Worm (Caenorhabditis elegans) whole organism, L1 larva: ENCODE results near the gene alg-1.

Source experiments
- C04F5.9 ChIP-seq: sonication (generic microtip); optimal IDR thresholded peaks from 2 replicates; lab custom pipeline; 2016; ENCODE audit warnings: missing genetic modification characterization, missing compliant biosample characterization
- C16A3.4 ChIP-seq: fragments of 150-350 bp; optimal IDR thresholded peaks from 2 replicates; lab custom pipeline; 2014; ENCODE audit warnings: missing biosample characterization, missing genetic modification characterization
- aha-1 ChIP-seq: fragments of 150-350 bp; optimal IDR thresholded peaks from 2 replicates; lab custom pipeline; 2014; ENCODE audit warnings: missing biosample characterization, missing genetic modification characterization
- alr-1 ChIP-seq: fragments of 200-800 bp; sonication (Bioruptor generic); optimal IDR thresholded peaks from 2 replicates; lab custom pipeline; 2018; ENCODE audit warnings: borderline replicate concordance, mild to moderate bottlenecking, missing genetic modification characterization, missing compliant biosample characterization
- ceh-82 ChIP-seq, 3 experiments: fragments of 150-350 bp in 1 of 3; sonication (generic microtip) in 2 of 3; optimal IDR thresholded peaks; 2 replicates each; lab custom pipeline; 2014 to 2017; ENCODE audit warnings: missing biosample characterization in 3 of 3, missing genetic modification characterization in 3 of 3
- dpl-1 ChIP-seq, 3 experiments: fragments of 150-350 bp in 2 of 3; sonication (generic microtip) in 1 of 3; optimal IDR thresholded peaks; 2 replicates each; lab custom pipeline; 2014 to 2017; ENCODE audit warnings: missing biosample characterization in 3 of 3, missing genetic modification characterization in 3 of 3, missing genetic modification reagents in 3 of 3
- efl-1 ChIP-seq, 4 experiments: fragments of 150-350 bp; optimal IDR thresholded peaks in 3 of 4; peaks in 1 of 4; 1 replicate in 1 of 4; 2 replicates in 3 of 4; lab custom pipeline; 2014; ENCODE audit warnings: missing biosample characterization in 2 of 4, missing genetic modification characterization in 2 of 4, missing genetic modification reagents in 2 of 4
- egl-13 ChIP-seq: sonication (generic microtip); optimal IDR thresholded peaks from 2 replicates; lab custom pipeline; 2016; ENCODE audit warnings: missing genotype, missing genetic modification reagents, missing genetic modification characterization, missing compliant biosample characterization
- ets-5 ChIP-seq: fragments of 200-800 bp; sonication (Bioruptor generic); IDR thresholded peaks from 2 replicates; pipeline ENCODE4 v1.3.6; 2022; ENCODE audit warnings: missing genetic modification characterization, missing compliant biosample characterization
- fkh-8 ChIP-seq: sonication (generic microtip); optimal IDR thresholded peaks from 2 replicates; lab custom pipeline; 2016; ENCODE audit warnings: mild to moderate bottlenecking, missing genetic modification characterization, missing compliant biosample characterization
- fos-1 ChIP-seq: fragments of 150-350 bp; optimal IDR thresholded peaks from 2 replicates; lab custom pipeline; 2014; ENCODE audit warnings: missing biosample characterization, missing genetic modification characterization
- isw-1 ChIP-seq: fragments of 200-800 bp; sonication (Bioruptor generic); IDR thresholded peaks from 2 replicates; pipeline ENCODE4 v1.3.6; 2022; ENCODE audit warnings: missing genetic modification characterization, missing compliant biosample characterization
- lin-39 ChIP-seq: fragments of 150-350 bp; optimal IDR thresholded peaks from 2 replicates; lab custom pipeline; 2014; ENCODE audit warnings: missing biosample characterization, missing genetic modification reagents, missing genetic modification characterization
- mef-2 ChIP-seq: fragments of 150-350 bp; optimal IDR thresholded peaks from 2 replicates; lab custom pipeline; 2014; ENCODE audit warnings: missing biosample characterization, missing genetic modification characterization
- nhr-19 ChIP-seq: fragments of 200-800 bp; sonication (Bioruptor generic); conservative IDR thresholded peaks from 2 replicates; pipeline ENCODE4 v1.3.6; 2022; ENCODE audit warnings: missing genetic modification characterization, missing compliant biosample characterization
- nhr-20 ChIP-seq: sonication (generic microtip); optimal IDR thresholded peaks from 2 replicates; lab custom pipeline; 2016; ENCODE audit warnings: mild to moderate bottlenecking, missing genetic modification characterization, missing compliant biosample characterization
- nhr-76 ChIP-seq: sonication (generic microtip); optimal IDR thresholded peaks from 2 replicates; lab custom pipeline; 2017; ENCODE audit warnings: missing biosample characterization, missing genetic modification characterization
- nhr-77 ChIP-seq: fragments of 150-350 bp; optimal IDR thresholded peaks from 2 replicates; lab custom pipeline; 2014; ENCODE audit warnings: missing biosample characterization, missing genetic modification characterization
- nhr-85 ChIP-seq: sonication (generic microtip); peaks from one replicate; lab custom pipeline; 2016; ENCODE audit warnings: missing genetic modification characterization, inconsistent platforms, missing compliant biosample characterization
- pax-3 ChIP-seq: fragments of 200-800 bp; sonication (Bioruptor generic); optimal IDR thresholded peaks from 2 replicates; lab custom pipeline; 2018; ENCODE audit warnings: mild to moderate bottlenecking, missing genetic modification characterization, moderate library complexity, missing compliant biosample characterization
- rnt-1 ChIP-seq: sonication (generic microtip); optimal IDR thresholded peaks from 2 replicates; lab custom pipeline; 2016; ENCODE audit warnings: mild to moderate bottlenecking, missing genetic modification characterization, moderate library complexity, missing compliant biosample characterization
- sptf-1 ChIP-seq: fragments of 150-350 bp; optimal IDR thresholded peaks from 2 replicates; lab custom pipeline; 2014; ENCODE audit warnings: missing biosample characterization, missing genetic modification characterization
- swsn-7 ChIP-seq: sonication (generic microtip); optimal IDR thresholded peaks from 2 replicates; lab custom pipeline; 2016; ENCODE audit warnings: missing genetic modification characterization, missing compliant biosample characterization
- tbx-2 ChIP-seq: sonication (generic microtip); optimal IDR thresholded peaks from 2 replicates; lab custom pipeline; 2016; ENCODE audit warnings: missing genetic modification characterization, missing compliant biosample characterization
- unc-30 ChIP-seq: sonication (generic microtip); optimal IDR thresholded peaks from 2 replicates; lab custom pipeline; 2017; ENCODE audit warnings: missing biosample characterization, missing genetic modification characterization
- unc-62 ChIP-seq: fragments of 150-350 bp; optimal IDR thresholded peaks from 2 replicates; lab custom pipeline; 2014; ENCODE audit warnings: missing biosample characterization, missing genetic modification reagents, missing genetic modification characterization
- vab-15 ChIP-seq: sonication (generic microtip); optimal IDR thresholded peaks from 2 replicates; lab custom pipeline; 2017; ENCODE audit warnings: missing genotype, mild to moderate bottlenecking, missing genetic modification characterization, missing compliant biosample characterization
- xbp-1 ChIP-seq: sonication (generic microtip); optimal IDR thresholded peaks from 2 replicates; lab custom pipeline; 2016; ENCODE audit warnings: missing genetic modification characterization, missing compliant biosample characterization
- zag-1 ChIP-seq: fragments of 150-350 bp; optimal IDR thresholded peaks from 2 replicates; lab custom pipeline; 2014; ENCODE audit warnings: missing biosample characterization, missing genetic modification characterization
- zip-4 ChIP-seq: fragments of 200-800 bp; sonication (Bioruptor generic); optimal IDR thresholded peaks from 2 replicates; lab custom pipeline; 2018; ENCODE audit warnings: mild to moderate bottlenecking, missing genetic modification characterization, moderate library complexity, missing compliant biosample characterization

alg-1 gene

DNA sequence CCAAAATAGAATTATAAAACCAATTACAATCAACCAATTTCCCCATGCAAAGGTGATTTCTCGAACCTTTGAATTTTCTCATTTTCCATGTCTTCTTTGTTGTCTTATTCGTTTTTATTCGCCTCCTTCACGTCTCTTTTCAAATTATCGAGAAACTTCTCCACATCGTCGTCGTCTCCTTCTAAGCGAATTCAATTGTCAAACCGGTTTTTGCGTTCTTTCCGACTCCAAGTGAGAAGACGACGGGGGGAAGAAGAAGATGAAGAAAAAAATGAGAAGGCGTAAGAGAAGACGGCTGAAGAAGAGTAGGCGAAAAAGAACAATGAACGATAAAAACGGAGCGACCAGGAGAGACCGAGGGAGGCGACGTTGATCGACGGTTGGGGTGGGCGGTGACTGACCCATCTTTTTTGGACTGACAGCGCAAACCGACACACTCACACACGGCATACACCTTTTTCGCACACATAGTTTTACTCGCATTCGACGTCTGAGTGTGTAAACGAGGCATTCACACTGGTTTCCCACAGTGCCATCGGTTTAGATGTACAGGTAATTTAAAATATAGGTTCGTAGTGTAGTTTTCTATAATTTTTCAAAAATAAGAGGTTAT, 28.4 kb upstream of the alg-1 start (continued):
- TF ChIP-seq efl-1 (optimal IDR thresholded peaks at IDR 0.05; lab: Kevin White, UChicago): peak; percentile 11 to 30
- TF ChIP-seq efl-1 (GFP tag; optimal IDR thresholded peaks at IDR 0.05 in 1 of 2; lab: Kevin White, UChicago): peak in 1 of 2 experiments; percentile 90
- TF ChIP-seq nhr-77 (tag; lab: Kevin White, UChicago): peak; percentile 16
- peak; percentile 69 for TF ChIP-seq tbx-2 (tag; lab: Kevin White, UChicago)
- no peak for TF ChIP-seq unc-62 (GFP tag; lab: Kevin White, UChicago)
- no peak for TF ChIP-seq C04F5.9 (tag; lab: Kevin White, UChicago)
- TF ChIP-seq isw-1 (GFP tag; lab: Robert Waterston, UW): no peak
- TF ChIP-seq zip-4 (GFP tag; lab: Kevin White, UChicago): no peak
- TF ChIP-seq fkh-8: no peak
- peak in 1 of 3 experiments; percentile 13 for TF ChIP-seq ceh-82 (tag; optimal IDR thresholded peaks at IDR 0.05; lab: Kevin White, UChicago)
- TF ChIP-seq C16A3.4 (tag; lab: Kevin White, UChicago): peak; percentile 64
- TF ChIP-seq ets-5: no peak
- TF ChIP-seq vab-15 (tag; lab: Kevin White, UChicago): no peak
- TF ChIP-seq rnt-1: peak; percentile 3
- TF ChIP-seq xbp-1 (tag; lab: Kevin White, UChicago): peak; percentile 50
- TF ChIP-seq nhr-19 (GFP tag; lab: Robert Waterston, UW): peak; percentile 56
- peak; percentile 3 to 28 (median 18) for TF ChIP-seq dpl-1 (GFP tag; optimal IDR thresholded peaks at IDR 0.05; lab: Kevin White, UChicago)
- TF ChIP-seq alr-1 (tag; lab: Kevin White, UChicago): no peak
- TF ChIP-seq egl-13 (tag; lab: Kevin White, UChicago): no peak
- TF ChIP-seq zag-1: no peak
- TF ChIP-seq fos-1 (tag; lab: Kevin White, UChicago): peak; percentile 7
- peak; percentile 88 for TF ChIP-seq nhr-20

DNA sequence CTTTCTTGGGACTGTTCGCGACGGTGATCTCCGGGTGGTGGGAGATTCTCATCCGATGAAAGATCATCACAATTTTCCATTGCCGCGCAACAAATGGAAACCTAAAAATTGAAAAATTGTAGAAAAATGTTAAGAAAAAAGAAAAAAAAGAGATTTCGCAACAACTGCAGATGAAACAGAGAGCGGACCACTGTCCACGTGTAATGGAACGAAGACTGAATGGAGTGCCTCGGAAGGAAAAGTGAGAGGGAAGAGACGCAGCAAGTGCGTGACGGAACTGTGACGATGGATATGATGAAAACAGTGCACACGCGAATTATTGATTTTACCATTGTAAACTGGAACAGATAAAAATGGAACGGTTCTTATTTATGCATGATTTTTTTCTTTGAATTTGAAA, 22.9 kb upstream of the alg-1 start, which contains the start of gene meg-2:
Gene meg-2 (minus strand): TSS at position 101 of the 400 bp plus-strand sequence.
- TF ChIP-seq swsn-7: no peak
- TF ChIP-seq unc-30 (tag; lab: Kevin White, UChicago): no peak
- TF ChIP-seq aha-1 (tag; lab: Kevin White, UChicago): no peak
- TF ChIP-seq efl-1 (optimal IDR thresholded peaks at IDR 0.05; lab: Kevin White, UChicago): no peak
- peak in 1 of 2 experiments; percentile 28 for TF ChIP-seq efl-1 (GFP tag; optimal IDR thresholded peaks at IDR 0.05 in 1 of 2; lab: Kevin White, UChicago)

DNA sequence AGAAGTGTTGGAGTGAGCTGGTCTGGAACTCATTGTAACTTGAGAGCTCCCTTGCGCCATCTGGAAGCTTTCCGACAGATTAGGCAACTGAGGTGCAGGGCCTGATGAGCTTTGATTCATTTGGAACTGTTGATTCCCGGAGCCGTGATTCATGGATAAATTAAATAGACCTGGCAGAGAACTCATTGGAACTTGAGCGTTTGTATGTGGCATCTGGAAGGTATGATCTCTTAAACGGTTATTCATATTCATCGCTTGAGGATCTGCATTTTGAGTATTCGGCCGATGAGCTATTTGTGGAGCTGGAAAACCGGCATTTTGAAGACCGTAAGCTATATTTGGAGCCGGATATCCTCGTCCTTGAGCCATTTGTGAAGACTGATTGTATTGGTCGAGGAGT, 20.4 kb upstream of the alg-1 start:
- no peak for TF ChIP-seq mef-2 (tag; lab: Kevin White, UChicago)
- TF ChIP-seq efl-1 (optimal IDR thresholded peaks at IDR 0.05; lab: Kevin White, UChicago): no peak
- peak in 1 of 2 experiments; percentile 70 for TF ChIP-seq efl-1 (GFP tag; optimal IDR thresholded peaks at IDR 0.05 in 1 of 2; lab: Kevin White, UChicago)

DNA sequence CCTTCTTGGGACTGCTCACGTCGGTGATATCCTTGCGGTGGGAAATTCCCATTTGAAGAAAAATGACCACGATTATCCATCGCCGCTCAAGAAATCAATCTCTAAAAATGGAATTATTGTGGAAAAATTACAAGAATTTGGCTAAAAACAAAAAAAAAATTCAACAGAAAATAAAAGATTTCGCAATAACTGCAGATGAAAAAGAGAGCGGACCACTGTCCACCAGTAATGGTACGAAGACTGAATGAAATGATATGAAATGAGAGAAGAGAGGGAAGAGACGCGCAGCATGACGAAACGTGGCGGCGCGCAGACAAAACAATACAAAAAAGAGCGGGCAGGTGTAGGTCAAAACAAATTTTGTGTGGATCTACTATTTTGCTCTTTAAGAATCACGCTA, 19.4 kb upstream of the alg-1 start, which contains the start of gene meg-1:
Gene meg-1 (minus strand): TSS at position 101 of the 400 bp plus-strand sequence.
- TF ChIP-seq pax-3 (tag; lab: Kevin White, UChicago) (no peak), zag-1 (no peak), nhr-85 (tag; lab: Kevin White, UChicago) (peak; percentile 30)

DNA sequence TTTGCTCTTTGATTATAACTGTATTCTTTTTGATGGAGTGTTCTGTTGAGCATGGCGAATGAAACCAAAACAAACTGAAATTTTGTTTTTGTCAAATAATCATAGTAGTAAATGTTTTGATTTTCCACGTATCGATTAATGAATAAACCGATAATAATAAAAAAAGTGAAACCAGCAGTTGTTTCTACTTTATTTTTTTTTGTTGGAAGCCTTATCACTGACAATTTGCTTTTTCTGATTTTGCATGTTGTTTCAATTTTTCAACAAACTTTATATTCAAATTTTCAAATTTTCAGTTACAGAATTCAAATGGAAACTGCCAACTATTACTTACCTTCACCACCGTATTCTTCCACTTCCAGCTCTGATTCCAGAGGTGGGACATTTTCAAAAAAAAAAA, 14.3 kb upstream of the alg-1 start, which contains the start of gene elt-3:
Gene elt-3 (plus strand): TSS at position 301 of the 400 bp plus-strand sequence.
- TF ChIP-seq efl-1 (optimal IDR thresholded peaks at IDR 0.05; lab: Kevin White, UChicago): no peak
- no peak for TF ChIP-seq efl-1 (GFP tag; optimal IDR thresholded peaks at IDR 0.05 in 1 of 2; lab: Kevin White, UChicago)
- no peak for TF ChIP-seq alr-1 (tag; lab: Kevin White, UChicago)
- no peak for TF ChIP-seq aha-1 (tag; lab: Kevin White, UChicago)
- TF ChIP-seq nhr-76 (tag; lab: Kevin White, UChicago): no peak
- TF ChIP-seq nhr-77 (tag; lab: Kevin White, UChicago): no peak
- TF ChIP-seq lin-39: no peak
- no peak for TF ChIP-seq isw-1 (GFP tag; lab: Robert Waterston, UW)
- no peak for TF ChIP-seq sptf-1 (tag; lab: Kevin White, UChicago)
- no peak for TF ChIP-seq swsn-7
- TF ChIP-seq zip-4 (GFP tag; lab: Kevin White, UChicago): no peak
